In genomic region chr3L:10352066-10352957, dm6 we compare ENCODE assay signal across 1 fruit fly cellular context.
TF ChIP-seq lines count a peak whose summit lies in the region.

No protein-coding gene starts in this region.

TF ChIP-seq in whole organism, embryonic, 481 proteins besides CTCF, POLR2A, EP300 and RAD21 (continued from another document):
- no peak for TF ChIP-seq HmgD (GFP tag; optimal IDR thresholded peaks at IDR 0.05; lab: Kevin White, UChicago)
- TF ChIP-seq gt (GFP tag; IDR thresholded peaks at IDR 0.05; lab: Robert Waterston, UW) = peak; percentile 33; the same call in 1 of the 2 replicates
- peak; percentile 66 for TF ChIP-seq ap (GFP tag; IDR thresholded peaks at IDR 0.05; lab: Robert Waterston, UW)
- TF ChIP-seq NfI (GFP tag; optimal IDR thresholded peaks at IDR 0.05; lab: Kevin White, UChicago) = peak; percentile 28
- TF ChIP-seq Trl (optimal IDR thresholded peaks at IDR 0.05; lab: Kevin White, UChicago) = no peak
- TF ChIP-seq Trl (GFP tag; optimal IDR thresholded peaks at IDR 0.05; lab: Kevin White, UChicago) = no peak
- TF ChIP-seq CG5953 (GFP tag; IDR thresholded peaks at IDR 0.05; lab: Robert Waterston, UW) = peak; percentile 40; the same call in 1 of the 2 replicates
- peak; percentile 71 for TF ChIP-seq HHEX (GFP tag; optimal IDR thresholded peaks at IDR 0.05; lab: Kevin White, UChicago)
- peak; percentile 58 for TF ChIP-seq CG8290 (GFP tag; optimal IDR thresholded peaks at IDR 0.05; lab: Kevin White, UChicago)
- TF ChIP-seq CG8290 (tag; optimal IDR thresholded peaks at IDR 0.05; lab: Kevin White, UChicago) = no peak
- peak; percentile 64 for TF ChIP-seq CG10959 (GFP tag; IDR thresholded peaks at IDR 0.05; lab: Robert Waterston, UW)
- peak; percentile 72 for TF ChIP-seq run (tag; optimal IDR thresholded peaks at IDR 0.05; lab: Kevin White, UChicago)
- peak; percentile 64 for TF ChIP-seq E2f1 (GFP tag; IDR thresholded peaks at IDR 0.05; lab: Robert Waterston, UW)
- TF ChIP-seq sd (tag; optimal IDR thresholded peaks at IDR 0.05; lab: Kevin White, UChicago) = peak; percentile 34
- TF ChIP-seq fu2 (GFP tag; optimal IDR thresholded peaks at IDR 0.05; lab: Kevin White, UChicago) = no peak
- no peak for TF ChIP-seq Kr (GFP tag; optimal IDR thresholded peaks at IDR 0.05; lab: Kevin White, UChicago)
- TF ChIP-seq Elba2 (GFP tag; optimal IDR thresholded peaks at IDR 0.05; lab: Kevin White, UChicago) = no peak
- TF ChIP-seq Stat92E (GFP tag; optimal IDR thresholded peaks at IDR 0.05; lab: Kevin White, UChicago) = peak in 1 of 3 experiments; percentile 10
- peak; percentile 50; the same call in 1 of the 2 replicates for TF ChIP-seq Gsc (GFP tag; IDR thresholded peaks at IDR 0.05; lab: Robert Waterston, UW)
- TF ChIP-seq MTF-1 (GFP tag; optimal IDR thresholded peaks at IDR 0.05; lab: Kevin White, UChicago; ENCODE audit: borderline replicate concordance) = peak; percentile 30
- peak; percentile 71 for TF ChIP-seq bcd (GFP tag; optimal IDR thresholded peaks at IDR 0.05; lab: Kevin White, UChicago)
- peak; percentile 67 for TF ChIP-seq Nf-YB (GFP tag; optimal IDR thresholded peaks at IDR 0.05; lab: Kevin White, UChicago)
- peak; percentile 81 for TF ChIP-seq ci (GFP tag; IDR thresholded peaks at IDR 0.05; lab: Robert Waterston, UW)
- TF ChIP-seq kah (GFP tag; optimal IDR thresholded peaks at IDR 0.05; lab: Kevin White, UChicago) = peak; percentile 45
- TF ChIP-seq Fer1 (GFP tag; optimal IDR thresholded peaks at IDR 0.05; lab: Kevin White, UChicago) = peak; percentile 50
- no peak for TF ChIP-seq ftz-f1 (GFP tag; optimal IDR thresholded peaks at IDR 0.05; lab: Kevin White, UChicago)
- TF ChIP-seq sim (GFP tag; IDR thresholded peaks at IDR 0.05; lab: Robert Waterston, UW) = peak; percentile 76
- peak; percentile 24 for TF ChIP-seq fd64A (GFP tag; optimal IDR thresholded peaks at IDR 0.05; lab: Kevin White, UChicago)
- no peak for TF ChIP-seq Sry-δ (GFP tag; optimal IDR thresholded peaks at IDR 0.05; lab: Kevin White, UChicago)
